Worm (Caenorhabditis elegans): Measurements from ENCODE around the gene srg-50.

Gene srg-50

ce11 chrIV:7047762-7048178 lies 27.2 kb downstream of the srg-50 start (continued):
- TF ChIP-seq Y5F2A.4 (GFP tag; optimal IDR thresholded peaks at IDR 0.05) = no peak
- TF ChIP-seq vab-7 (GFP tag; IDR thresholded peaks at IDR 0.05) = no peak
- peak; percentile 31 for TF ChIP-seq rbr-2 (tag; optimal IDR thresholded peaks at IDR 0.05)
- TF ChIP-seq ctbp-1 (GFP tag; IDR thresholded peaks at IDR 0.05) = no peak
- TF ChIP-seq cey-2 (tag; optimal IDR thresholded peaks at IDR 0.05; ENCODE audit: borderline replicate concordance, insufficient read depth) = peak; percentile 62
- peak; percentile 92 for TF ChIP-seq pqm-1 (tag; optimal IDR thresholded peaks at IDR 0.05)
- no peak for TF ChIP-seq snpc-4 (tag; optimal IDR thresholded peaks at IDR 0.05)
- peak; percentile 91 for TF ChIP-seq nhr-10 (tag; optimal IDR thresholded peaks at IDR 0.05)
- TF ChIP-seq mxl-3 (GFP tag; optimal IDR thresholded peaks at IDR 0.05) = peak; percentile 79
- 0 out of 2 replicates have a peak, but pooled peaks have one; percentile 45 for TF ChIP-seq saeg-2 (GFP tag; IDR thresholded peaks at IDR 0.05)
- 0 out of 2 replicates have a peak, but pooled peaks have one; percentile 16 for TF ChIP-seq dmd-8 (GFP tag; IDR thresholded peaks at IDR 0.05)
- TF ChIP-seq T20F7.1 (GFP tag; optimal IDR thresholded peaks at IDR 0.05) = peak; percentile 36
- peak in 1 of 2 experiments; percentile 98 for TF ChIP-seq unc-62 (GFP tag; optimal IDR thresholded peaks at IDR 0.05 in 1 of 2)
- TF ChIP-seq unc-62 (tag; optimal IDR thresholded peaks at IDR 0.05) = no peak
- 0 out of 2 replicates have a peak, but pooled peaks have one; percentile 23 for TF ChIP-seq mdt-29 (GFP tag; IDR thresholded peaks at IDR 0.05)
- TF ChIP-seq dve-1 (tag; optimal IDR thresholded peaks at IDR 0.05; ENCODE audit: insufficient read depth) = peak; percentile 93
- TF ChIP-seq arid-1 (GFP tag; conservative IDR thresholded peaks at IDR 0.05) = 0 out of 2 replicates have a peak, but pooled peaks have one; percentile 4
- 0 out of 2 replicates have a peak, but pooled peaks have one; percentile 43 for TF ChIP-seq pha-4 (GFP tag; IDR thresholded peaks at IDR 0.05)
- TF ChIP-seq pha-4 (tag; optimal IDR thresholded peaks at IDR 0.05) = no peak
- TF ChIP-seq mdl-1 (tag; optimal IDR thresholded peaks at IDR 0.05) = peak in 1 of 2 experiments; percentile 85
- peak; percentile 88 for TF ChIP-seq dmd-6 (GFP tag; IDR thresholded peaks at IDR 0.05)
- peak; percentile 90 for TF ChIP-seq nhr-28 (tag; optimal IDR thresholded peaks at IDR 0.05)
- TF ChIP-seq nhr-11 (tag; optimal IDR thresholded peaks at IDR 0.05) = peak; percentile 6
- 0 out of 2 replicates have a peak, but pooled peaks have one; percentile 66 for TF ChIP-seq ceh-20 (GFP tag; IDR thresholded peaks at IDR 0.05)
- peak; percentile 95 for TF ChIP-seq mxl-2 (GFP tag; conservative IDR thresholded peaks at IDR 0.05)
- TF ChIP-seq egl-27 (tag; optimal IDR thresholded peaks at IDR 0.05) = no peak
- TF ChIP-seq ceh-28 (tag; optimal IDR thresholded peaks at IDR 0.05) = no peak
- TF ChIP-seq hif-1 (tag; optimal IDR thresholded peaks at IDR 0.05) = peak in 1 of 2 experiments; percentile 30
- peak; percentile 96 for TF ChIP-seq php-3 (GFP tag; IDR thresholded peaks at IDR 0.05)
- TF ChIP-seq hlh-11 (tag; optimal IDR thresholded peaks at IDR 0.05) = peak; percentile 94
- no peak for TF ChIP-seq nhr-41 (GFP tag; IDR thresholded peaks at IDR 0.05)
- TF ChIP-seq nhr-25 (tag; optimal IDR thresholded peaks at IDR 0.05; ENCODE audit: borderline replicate concordance, insufficient read depth) = peak; percentile 63
- no peak for TF ChIP-seq aha-1 (tag)
- TF ChIP-seq dpl-1 (GFP tag; optimal IDR thresholded peaks at IDR 0.05) = peak; percentile 28
- peak; percentile 24 for TF ChIP-seq lin-13 (GFP tag; optimal IDR thresholded peaks at IDR 0.05)
- peak; percentile 92 for TF ChIP-seq hlh-30 (tag; optimal IDR thresholded peaks at IDR 0.05; ENCODE audit: insufficient read depth)
- TF ChIP-seq lin-38 (GFP tag; IDR thresholded peaks at IDR 0.05) = no peak
- TF ChIP-seq nhr-42 (GFP tag; IDR thresholded peaks at IDR 0.05) = no peak
- no peak for TF ChIP-seq Y75B8A.6 (GFP tag; IDR thresholded peaks at IDR 0.05)
- TF ChIP-seq ceh-62 (tag; optimal IDR thresholded peaks at IDR 0.05) = no peak
- peak; percentile 15 for TF ChIP-seq jun-1 (tag; optimal IDR thresholded peaks at IDR 0.05)
- peak; percentile 45 for TF ChIP-seq mes-2 (tag; optimal IDR thresholded peaks at IDR 0.05; ENCODE audit: poor library complexity, severe bottlenecking)
